Fruit fly (Drosophila melanogaster): ENCODE results near the gene CG7457.

The CG7457 gene

dm6 chr3L:7726285-7726684 is at the start of gene CG7457 (continued):
- TF ChIP-seq Blimp-1 (GFP tag; optimal IDR thresholded peaks at IDR 0.05) (no peak), CG10462 (GFP tag; optimal IDR thresholded peaks at IDR 0.05) (no peak), hbn (GFP tag; IDR thresholded peaks at IDR 0.05; ENCODE audit: partially characterized antibody) (peak; percentile 93), Ssrp (tag; optimal IDR thresholded peaks at IDR 0.05) (no peak), C15 (GFP tag; IDR thresholded peaks at IDR 0.05) (no peak), CG7786 (GFP tag; optimal IDR thresholded peaks at IDR 0.05) (no peak), CG5180 (GFP tag; optimal IDR thresholded peaks at IDR 0.05) (no peak), Sox100B (GFP tag; optimal IDR thresholded peaks at IDR 0.05) (no peak), toy (GFP tag; IDR thresholded peaks at IDR 0.05) (no peak), Oaz (GFP tag; IDR thresholded peaks at IDR 0.05) (no peak), CG11085 (GFP tag; IDR thresholded peaks at IDR 0.05) (no peak), CG6654 (GFP tag; optimal IDR thresholded peaks at IDR 0.05) (no peak), Bgb (GFP tag; IDR thresholded peaks at IDR 0.05; ENCODE audit: partially characterized antibody) (peak; percentile 97), CG18619 (GFP tag; optimal IDR thresholded peaks at IDR 0.05) (no peak), CG2120 (GFP tag; optimal IDR thresholded peaks at IDR 0.05) (no peak), chif (GFP tag; optimal IDR thresholded peaks at IDR 0.05) (no peak), HLH4C (GFP tag; IDR thresholded peaks at IDR 0.05; ENCODE audit: partially characterized antibody) (peak; percentile 90), pho (GFP tag; optimal IDR thresholded peaks at IDR 0.05) (no peak), CG34422 (GFP tag; IDR thresholded peaks at IDR 0.05) (no peak), Chrac-16 (GFP tag; optimal IDR thresholded peaks at IDR 0.05) (no peak), CG18599 (GFP tag; optimal IDR thresholded peaks at IDR 0.05) (no peak), grau (tag; optimal IDR thresholded peaks at IDR 0.05) (no peak), Ets97D (GFP tag; optimal IDR thresholded peaks at IDR 0.05) (peak; percentile 47), Asciz (GFP tag; optimal IDR thresholded peaks at IDR 0.05) (no peak), CoRest (tag; optimal IDR thresholded peaks at IDR 0.05) (peak; percentile 51), Vsx1 (GFP tag; optimal IDR thresholded peaks at IDR 0.05) (no peak), Sry-β (GFP tag; optimal IDR thresholded peaks at IDR 0.05) (no peak), CG6254 (GFP tag; optimal IDR thresholded peaks at IDR 0.05) (no peak), CG7271 (tag; optimal IDR thresholded peaks at IDR 0.05) (no peak), CG3281 (GFP tag; optimal IDR thresholded peaks at IDR 0.05) (no peak), CG18764 (GFP tag; optimal IDR thresholded peaks at IDR 0.05) (no peak), Abd-B (GFP tag; optimal IDR thresholded peaks at IDR 0.05) (no peak), Dip3 (GFP tag; optimal IDR thresholded peaks at IDR 0.05) (no peak), CG13624 (GFP tag; optimal IDR thresholded peaks at IDR 0.05) (no peak), CG9817 (tag; optimal IDR thresholded peaks at IDR 0.05) (no peak), Myb (GFP tag; optimal IDR thresholded peaks at IDR 0.05) (peak; percentile 69), CG4328 (GFP tag; optimal IDR thresholded peaks at IDR 0.05) (no peak), hkb (optimal IDR thresholded peaks at IDR 0.05) (no peak), hkb (GFP tag; IDR thresholded peaks at IDR 0.05) (no peak), crol (GFP tag; IDR thresholded peaks at IDR 0.05) (no peak), NK7.1 (GFP tag; optimal IDR thresholded peaks at IDR 0.05) (no peak), her (GFP tag; optimal IDR thresholded peaks at IDR 0.05) (no peak), nerfin-2 (GFP tag; IDR thresholded peaks at IDR 0.05; ENCODE audit: partially characterized antibody) (peak; percentile 86), knrl (GFP tag; IDR thresholded peaks at IDR 0.05; ENCODE audit: partially characterized antibody) (peak; percentile 94), run (tag; optimal IDR thresholded peaks at IDR 0.05) (no peak), dmrt11E (tag; optimal IDR thresholded peaks at IDR 0.05) (no peak), CG16815 (GFP tag; optimal IDR thresholded peaks at IDR 0.05) (no peak), CG2129 (GFP tag; IDR thresholded peaks at IDR 0.05; ENCODE audit: partially characterized antibody) (peak; percentile 81; the same call in 1 of the 2 replicates), scrt (GFP tag; optimal IDR thresholded peaks at IDR 0.05) (no peak), Stat92E (GFP tag; optimal IDR thresholded peaks at IDR 0.05) (no peak)
